Fruit fly (Drosophila melanogaster) whole organism, adult: ENCODE measurements around the gene chas.

Experiments used
- CG11617 ChIP-seq: fragments of 200-800 bp; sonication (Bioruptor generic); optimal IDR thresholded peaks from 2 replicates; lab custom pipeline; 2017; ENCODE audit warnings: mild to moderate bottlenecking, missing biosample characterization, missing genetic modification reagents, missing genetic modification characterization
- CG12768 ChIP-seq: fragments of 200-800 bp; sonication (Bioruptor generic); optimal IDR thresholded peaks from 2 replicates; lab custom pipeline; 2017; ENCODE audit warnings: missing biosample characterization, missing genetic modification characterization, mild to moderate bottlenecking, moderate library complexity, missing genetic modification reagents
- CG7101 ChIP-seq: fragments of 200-800 bp; sonication (Bioruptor generic); optimal IDR thresholded peaks from 2 replicates; lab custom pipeline; 2018; ENCODE audit warnings: missing biosample characterization, mild to moderate bottlenecking, missing genetic modification characterization, moderate library complexity
- cnc ChIP-seq, 2 experiments: fragments of >200 bp; optimal IDR thresholded peaks; 2 replicates each; lab custom pipeline; 2017

DNA sequence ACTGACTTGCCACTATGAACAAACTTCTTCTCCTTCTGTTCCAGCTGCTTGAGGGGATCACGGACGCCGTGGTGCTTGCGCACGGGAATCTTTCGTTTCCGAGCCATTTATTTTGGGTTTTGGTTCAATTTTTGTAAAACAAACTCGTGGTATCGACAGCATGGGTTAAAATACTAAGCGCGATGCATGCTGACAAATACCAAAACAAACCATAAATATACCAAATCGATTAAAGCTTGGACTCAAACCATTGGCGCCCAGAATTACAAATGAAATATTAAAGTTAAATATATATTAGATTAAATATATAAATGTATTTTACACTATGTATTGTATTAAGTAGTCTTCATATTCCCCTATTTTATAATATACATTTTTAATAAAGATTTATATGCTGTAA lies 69.2 kb downstream of the chas start, which contains the start of gene CG8326:
- no peak for TF ChIP-seq CG11617 (GFP tag; lab: Kevin White, UChicago)
- TF ChIP-seq cnc (optimal IDR thresholded peaks at IDR 0.05; lab: Kevin White, UChicago), result no peak
- no peak for TF ChIP-seq CG12768 (GFP tag; lab: Kevin White, UChicago)
- no peak for TF ChIP-seq CG7101
